Fruit fly (Drosophila melanogaster) whole organism, embryonic: ENCODE data around the gene srl.

Experiments
- Abd-B ChIP-seq: fragments of 200-800 bp; sonication (Bioruptor generic); optimal IDR thresholded peaks from 2 replicates; lab custom pipeline; 2018; ENCODE audit warnings: missing biosample characterization, mild to moderate bottlenecking, missing genetic modification characterization, moderate library complexity
- Antp ChIP-seq: fragments of 200-800 bp; sonication (Bioruptor generic); optimal IDR thresholded peaks from 3 replicates; lab custom pipeline; 2016; ENCODE audit warnings: missing biosample characterization, missing genetic modification characterization
- B-H1 ChIP-seq: fragments of 200-800 bp; sonication (Bioruptor generic); IDR thresholded peaks from 3 replicates; pipeline ENCODE4 v1.3.6; 2022; ENCODE audit warnings: missing biosample characterization, missing genetic modification characterization
- BtbVII ChIP-seq: fragments of 200-800 bp; sonication (Bioruptor generic); optimal IDR thresholded peaks from 3 replicates; lab custom pipeline; 2017; ENCODE audit warnings: missing biosample characterization, mild to moderate bottlenecking, missing genetic modification characterization
- CG10267 ChIP-seq: fragments of 200-800 bp; sonication (Bioruptor generic); optimal IDR thresholded peaks from 2 replicates; lab custom pipeline; 2018; ENCODE audit warnings: missing biosample characterization, mild to moderate bottlenecking, missing genetic modification characterization, moderate library complexity
- CG10959 ChIP-seq: fragments of 200-800 bp; sonication (Bioruptor generic); IDR thresholded peaks from 2 replicates; pipeline ENCODE4 v1.3.6; 2022; ENCODE audit warnings: missing biosample characterization, missing genetic modification characterization
- CG10979 ChIP-seq: fragments of 200-800 bp; sonication (Bioruptor generic); optimal IDR thresholded peaks from 2 replicates; lab custom pipeline; 2018; ENCODE audit warnings: missing biosample characterization, mild to moderate bottlenecking, missing genetic modification characterization, moderate library complexity
- CG12769 ChIP-seq: fragments of 200-800 bp; sonication (Bioruptor generic); optimal IDR thresholded peaks from 2 replicates; lab custom pipeline; 2019; ENCODE audit warnings: missing biosample characterization, mild to moderate bottlenecking, missing genetic modification characterization, moderate library complexity
- CG14860 ChIP-seq: fragments of 200-800 bp; sonication (Bioruptor generic); IDR thresholded peaks from 3 replicates; pipeline ENCODE4 v1.3.6; 2022; ENCODE audit warnings: missing biosample characterization, missing genetic modification characterization; ENCODE audit not compliant: partially characterized antibody
- CG15073 ChIP-seq: fragments of 200-800 bp; sonication (Bioruptor generic); optimal IDR thresholded peaks from 2 replicates; lab custom pipeline; 2016; ENCODE audit warnings: missing biosample characterization, missing genetic modification characterization
- CG1529 ChIP-seq: fragments of 200-800 bp; sonication (Bioruptor generic); optimal IDR thresholded peaks from 3 replicates; lab custom pipeline; 2018; ENCODE audit warnings: missing biosample characterization, missing genetic modification characterization
- CG15601 ChIP-seq: fragments of 200-800 bp; sonication (Bioruptor generic); optimal IDR thresholded peaks from 3 replicates; lab custom pipeline; 2019; ENCODE audit warnings: missing biosample characterization, mild to moderate bottlenecking, missing genetic modification characterization, moderate library complexity
- CG1603 ChIP-seq: fragments of 200-800 bp; sonication (Bioruptor generic); optimal IDR thresholded peaks from 2 replicates; lab custom pipeline; 2019; ENCODE audit warnings: missing biosample characterization, mild to moderate bottlenecking, missing genetic modification characterization, moderate library complexity
- CG17802 ChIP-seq: fragments of 200-800 bp; sonication (Bioruptor generic); optimal IDR thresholded peaks from 2 replicates; lab custom pipeline; 2018; ENCODE audit warnings: missing biosample characterization, mild to moderate bottlenecking, missing genetic modification characterization, moderate library complexity
- CG18011 ChIP-seq: fragments of 200-800 bp; sonication (Bioruptor generic); optimal IDR thresholded peaks from 2 replicates; lab custom pipeline; 2017; ENCODE audit warnings: missing biosample characterization, missing genetic modification characterization, mild to moderate bottlenecking, moderate library complexity, missing genotype
- CG2889 ChIP-seq: fragments of 200-800 bp; sonication (Bioruptor generic); IDR thresholded peaks from 3 replicates; pipeline ENCODE4 v1.3.6; 2022; ENCODE audit warnings: missing biosample characterization, missing genetic modification characterization
- CG31365 ChIP-seq: fragments of 200-800 bp; sonication (Bioruptor generic); optimal IDR thresholded peaks from 2 replicates; lab custom pipeline; 2018; ENCODE audit warnings: missing biosample characterization, mild to moderate bottlenecking, missing genetic modification characterization
- CG4360 ChIP-seq: fragments of 200-800 bp; sonication (Bioruptor generic); IDR thresholded peaks from 2 replicates; pipeline ENCODE4 v1.3.6; 2022; ENCODE audit warnings: missing biosample characterization, missing genetic modification characterization
- CG43689 ChIP-seq: fragments of 200-800 bp; sonication (Bioruptor generic); IDR thresholded peaks from 2 replicates; pipeline ENCODE4 v1.3.6; 2022; ENCODE audit warnings: missing biosample characterization, missing genetic modification characterization
- CG4424 ChIP-seq: fragments of 200-800 bp; sonication (Bioruptor generic); optimal IDR thresholded peaks from 3 replicates; lab custom pipeline; 2016; ENCODE audit warnings: missing biosample characterization, missing genetic modification characterization
- CG4854 ChIP-seq: fragments of 200-800 bp; sonication (Bioruptor generic); optimal IDR thresholded peaks from 2 replicates; lab custom pipeline; 2016; ENCODE audit warnings: missing biosample characterization, missing genetic modification characterization, inconsistent platforms
- CG6654 ChIP-seq: fragments of 200-800 bp; sonication (Bioruptor generic); optimal IDR thresholded peaks from 2 replicates; lab custom pipeline; 2017; ENCODE audit warnings: missing biosample characterization, mild to moderate bottlenecking, missing genetic modification characterization
- CG6854 ChIP-seq: fragments of 200-800 bp; sonication (Bioruptor generic); optimal IDR thresholded peaks from 3 replicates; lab custom pipeline; 2017; ENCODE audit warnings: missing biosample characterization, mild to moderate bottlenecking, missing genetic modification characterization
- CG7271 ChIP-seq: fragments of 200-800 bp; sonication (Bioruptor generic); optimal IDR thresholded peaks from 2 replicates; lab custom pipeline; 2018; ENCODE audit warnings: missing biosample characterization, mild to moderate bottlenecking, missing genetic modification characterization, moderate library complexity
- CG8924 ChIP-seq: fragments of 200-800 bp; optimal IDR thresholded peaks from 3 replicates; lab custom pipeline; 2019; ENCODE audit warnings: missing biosample characterization, mild to moderate bottlenecking, missing genetic modification characterization, moderate library complexity
- CG9817 ChIP-seq: fragments of 200-800 bp; sonication (Bioruptor generic); optimal IDR thresholded peaks from 2 replicates; lab custom pipeline; 2018; ENCODE audit warnings: missing biosample characterization, mild to moderate bottlenecking, missing genetic modification characterization, moderate library complexity
- Camta ChIP-seq: fragments of 200-800 bp; sonication (Bioruptor generic); optimal IDR thresholded peaks from 2 replicates; lab custom pipeline; 2016; ENCODE audit warnings: missing biosample characterization, missing genetic modification characterization
- Dbx ChIP-seq: fragments of 200-800 bp; sonication (Bioruptor generic); IDR thresholded peaks from 3 replicates; pipeline ENCODE4 v1.3.6; 2022; ENCODE audit warnings: missing biosample characterization, missing genetic modification characterization
- Dref ChIP-seq: fragments of 200-800 bp; sonication (Bioruptor generic); IDR thresholded peaks from 2 replicates; pipeline ENCODE4 v1.3.6; 2022; ENCODE audit warnings: missing biosample characterization, missing genetic modification characterization
- HLH4C ChIP-seq: fragments of 200-800 bp; sonication (Bioruptor generic); IDR thresholded peaks from 3 replicates; pipeline ENCODE4 v1.3.6; 2022; ENCODE audit warnings: missing biosample characterization, missing genetic modification characterization; ENCODE audit not compliant: partially characterized antibody
- NC2α ChIP-seq: fragments of 200-800 bp; sonication (Bioruptor generic); optimal IDR thresholded peaks from 2 replicates; lab custom pipeline; 2016; ENCODE audit warnings: missing biosample characterization, missing genetic modification characterization
- NC2β ChIP-seq: fragments of 200-800 bp; sonication (Bioruptor generic); optimal IDR thresholded peaks from 2 replicates; lab custom pipeline; 2016; ENCODE audit warnings: missing biosample characterization, missing genetic modification characterization
- NFAT ChIP-seq: fragments of 200-800 bp; sonication (Bioruptor generic); IDR thresholded peaks from 2 replicates; pipeline ENCODE4 v1.3.6; 2022; ENCODE audit warnings: missing biosample characterization, missing genetic modification characterization
- Nf-YA ChIP-seq: fragments of 200-800 bp; sonication (Bioruptor generic); IDR thresholded peaks from 2 replicates; pipeline ENCODE4 v1.3.6; 2022; ENCODE audit warnings: missing biosample characterization, missing genetic modification characterization
- Opbp ChIP-seq: fragments of 200-800 bp; sonication (Bioruptor generic); IDR thresholded peaks from 3 replicates; pipeline ENCODE4 v1.3.6; 2022; ENCODE audit warnings: missing biosample characterization, missing genetic modification characterization; ENCODE audit not compliant: partially characterized antibody
- Ssrp ChIP-seq: fragments of 200-800 bp; sonication (Bioruptor generic); optimal IDR thresholded peaks from 2 replicates; lab custom pipeline; 2018; ENCODE audit warnings: missing biosample characterization, mild to moderate bottlenecking, missing genetic modification characterization, moderate library complexity
- amos ChIP-seq: fragments of 200-800 bp; sonication (Bioruptor generic); IDR thresholded peaks from 2 replicates; pipeline ENCODE4 v1.3.6; 2022; ENCODE audit warnings: missing biosample characterization, missing genetic modification characterization; ENCODE audit not compliant: partially characterized antibody
- bab2 ChIP-seq: fragments of 200-800 bp; sonication (Bioruptor generic); optimal IDR thresholded peaks from 2 replicates; lab custom pipeline; 2016; ENCODE audit warnings: missing biosample characterization, missing genetic modification characterization
- bsh ChIP-seq, 2 experiments: fragments of 200-800 bp; sonication (Bioruptor generic); optimal IDR thresholded peaks; 2 replicates each; lab custom pipeline; 2017 to 2018; ENCODE audit warnings: mild to moderate bottlenecking in 2 of 2, missing biosample characterization in 2 of 2, missing genetic modification characterization in 2 of 2, moderate library complexity in 1 of 2
- cwo ChIP-seq: fragments of 200-800 bp; sonication (Bioruptor generic); optimal IDR thresholded peaks from 3 replicates; lab custom pipeline; 2017; ENCODE audit warnings: missing biosample characterization, missing genetic modification characterization, mild to moderate bottlenecking, moderate library complexity, missing genetic modification reagents
- gcm ChIP-seq: fragments of 200-800 bp; sonication (Bioruptor generic); optimal IDR thresholded peaks from 2 replicates; lab custom pipeline; 2019; ENCODE audit warnings: missing biosample characterization, mild to moderate bottlenecking, missing genetic modification characterization, moderate library complexity
- h ChIP-seq: fragments of >200 bp; optimal IDR thresholded peaks from 2 replicates; lab custom pipeline; 2017
- hb ChIP-seq: fragments of 200-800 bp; sonication (Bioruptor generic); IDR thresholded peaks from 3 replicates; pipeline ENCODE4 v1.3.6; 2022; ENCODE audit warnings: missing biosample characterization, missing genetic modification characterization; ENCODE audit not compliant: partially characterized antibody
- lbe ChIP-seq: fragments of 200-800 bp; sonication (Bioruptor generic); optimal IDR thresholded peaks from 2 replicates; lab custom pipeline; 2016; ENCODE audit warnings: missing biosample characterization, mild to moderate bottlenecking, missing genetic modification characterization
- org-1 ChIP-seq: fragments of 200-800 bp; sonication (Bioruptor generic); optimal IDR thresholded peaks from 2 replicates; lab custom pipeline; 2017; ENCODE audit warnings: missing biosample characterization, missing genetic modification characterization
- peb ChIP-seq: fragments of 200-800 bp; sonication (Bioruptor generic); IDR thresholded peaks from 2 replicates; pipeline ENCODE4 v1.3.6; 2022; ENCODE audit warnings: missing biosample characterization, missing genetic modification characterization
- shn ChIP-seq: fragments of 200-800 bp; sonication (Bioruptor generic); optimal IDR thresholded peaks from 3 replicates; lab custom pipeline; 2016; ENCODE audit warnings: missing biosample characterization, missing genetic modification characterization
- slp2 ChIP-seq: fragments of 200-800 bp; sonication (Bioruptor generic); optimal IDR thresholded peaks from 2 replicates; lab custom pipeline; 2016; ENCODE audit warnings: missing biosample characterization, missing genetic modification characterization
- twi ChIP-seq: fragments of 200-800 bp; optimal IDR thresholded peaks from 2 replicates; lab custom pipeline; 2019; ENCODE audit warnings: missing biosample characterization, mild to moderate bottlenecking, missing genetic modification characterization, moderate library complexity

The srl gene

dm6 chr3R:4402884-4403705 is 26.0 kb downstream of the srl start, which contains the start of gene lost (continued):
- TF ChIP-seq amos (GFP tag; lab: Robert Waterston, UW) (peak; percentile 99), CG17802 (peak; percentile 82), cwo (GFP tag; lab: Kevin White, UChicago) (no peak), CG6654 (GFP tag; lab: Kevin White, UChicago) (no peak), CG10979 (peak; percentile 27), Ssrp (tag; lab: Kevin White, UChicago) (no peak), CG9817 (tag; lab: Kevin White, UChicago) (peak; percentile 2), CG12769 (no peak), CG31365 (tag; lab: Kevin White, UChicago) (no peak), Nf-YA (GFP tag; lab: Robert Waterston, UW) (no peak), CG1529 (GFP tag; lab: Kevin White, UChicago) (no peak), CG4424 (GFP tag; lab: Kevin White, UChicago) (no peak), Opbp (GFP tag; lab: Robert Waterston, UW) (peak; percentile 99), B-H1 (GFP tag; lab: Robert Waterston, UW) (no peak; the same call in 2 of the 3 replicates), CG15601 (peak; percentile 61), CG15073 (GFP tag; lab: Kevin White, UChicago) (no peak), NC2α (GFP tag; lab: Kevin White, UChicago) (no peak), HLH4C (GFP tag; lab: Robert Waterston, UW) (peak; percentile 96), lbe (peak; percentile 61), CG10959 (GFP tag; lab: Robert Waterston, UW) (no peak), Abd-B (GFP tag; lab: Kevin White, UChicago) (peak; percentile 50), CG14860 (peak; percentile 98), NFAT (GFP tag; lab: Robert Waterston, UW) (peak; percentile 75), CG1603 (tag; lab: Kevin White, UChicago) (peak; percentile 81), Antp (no peak), CG7271 (tag; lab: Kevin White, UChicago) (peak; percentile 28), CG4854 (GFP tag; lab: Kevin White, UChicago) (no peak), CG4360 (GFP tag; lab: Robert Waterston, UW) (no peak), BtbVII (GFP tag; lab: Kevin White, UChicago) (no peak), shn (peak; percentile 32), CG8924 (tag; lab: Kevin White, UChicago) (peak; percentile 14), org-1 (no peak), gcm (no peak), slp2 (GFP tag; lab: Kevin White, UChicago) (no peak), hb (GFP tag; lab: Robert Waterston, UW) (peak; percentile 98), Camta (GFP tag; lab: Kevin White, UChicago) (no peak), bab2 (GFP tag; lab: Kevin White, UChicago) (peak; percentile 0), CG43689 (no peak), CG10267 (tag; lab: Kevin White, UChicago) (peak; percentile 48), CG6854 (GFP tag; lab: Kevin White, UChicago) (no peak), CG18011 (peak; percentile 94), NC2β (GFP tag; lab: Kevin White, UChicago) (no peak), Dref (peak; percentile 94), h (lab: Kevin White, UChicago) (no peak), Dbx (peak; percentile 49; the same call in 2 of the 3 replicates), twi (tag; lab: Kevin White, UChicago) (no peak), peb (GFP tag; lab: Robert Waterston, UW) (no peak), bsh (GFP tag; optimal IDR thresholded peaks at IDR 0.05; lab: Kevin White, UChicago) (no peak), CG2889 (GFP tag; lab: Robert Waterston, UW) (no peak)
